Fruit fly (Drosophila melanogaster) whole organism, embryonic: Measurements from ENCODE around the gene Klp10A.

Source experiments
- B-H2 ChIP-seq: fragments of 200-800 bp; sonication (Bioruptor generic); optimal IDR thresholded peaks from 2 replicates; lab custom pipeline; 2018; ENCODE audit warnings: missing biosample characterization, mild to moderate bottlenecking, missing genetic modification characterization
- C15 ChIP-seq: fragments of 200-800 bp; sonication (Bioruptor generic); IDR thresholded peaks from 3 replicates; pipeline ENCODE4 v1.3.6; 2022; ENCODE audit warnings: missing biosample characterization, missing genetic modification characterization
- CG12299 ChIP-seq: fragments of 200-800 bp; sonication (Bioruptor generic); optimal IDR thresholded peaks from 2 replicates; lab custom pipeline; 2018; ENCODE audit warnings: missing biosample characterization, mild to moderate bottlenecking, missing genetic modification characterization
- CG17361 ChIP-seq: fragments of 200-800 bp; sonication (Bioruptor generic); IDR thresholded peaks from 3 replicates; pipeline ENCODE4 v1.3.6; 2022; ENCODE audit warnings: missing biosample characterization, missing genetic modification characterization
- CG2875 ChIP-seq: fragments of 200-800 bp; sonication (Bioruptor generic); optimal IDR thresholded peaks from 2 replicates; lab custom pipeline; 2017; ENCODE audit warnings: missing biosample characterization, mild to moderate bottlenecking, missing genetic modification characterization, missing genetic modification reagents
- CG31365 ChIP-seq: fragments of 200-800 bp; sonication (Bioruptor generic); optimal IDR thresholded peaks from 2 replicates; lab custom pipeline; 2018; ENCODE audit warnings: missing biosample characterization, mild to moderate bottlenecking, missing genetic modification characterization
- CG31388 ChIP-seq: fragments of 200-800 bp; sonication (Bioruptor generic); optimal IDR thresholded peaks from 2 replicates; lab custom pipeline; 2016; ENCODE audit warnings: missing biosample characterization, missing genetic modification characterization
- CG32767 ChIP-seq: fragments of 200-800 bp; sonication (Bioruptor generic); IDR thresholded peaks from 2 replicates; pipeline ENCODE4 v1.3.6; 2022; ENCODE audit warnings: missing biosample characterization, missing genetic modification characterization
- CG3281 ChIP-seq: fragments of 200-800 bp; sonication (Bioruptor generic); optimal IDR thresholded peaks from 3 replicates; lab custom pipeline; 2017; ENCODE audit warnings: missing biosample characterization, mild to moderate bottlenecking, missing genetic modification characterization
- CG34376 ChIP-seq: fragments of 200-800 bp; sonication (Bioruptor generic); optimal IDR thresholded peaks from 2 replicates; lab custom pipeline; 2018; ENCODE audit warnings: missing biosample characterization, mild to moderate bottlenecking, missing genetic modification characterization
- CG4820 ChIP-seq: fragments of 200-800 bp; sonication (Bioruptor generic); optimal IDR thresholded peaks from 3 replicates; lab custom pipeline; 2016; ENCODE audit warnings: missing biosample characterization, missing genetic modification characterization
- CG6175 ChIP-seq: fragments of 200-800 bp; sonication (Bioruptor generic); IDR thresholded peaks from 3 replicates; pipeline ENCODE4 v1.3.6; 2022; ENCODE audit warnings: missing biosample characterization, missing genetic modification characterization
- CG6765 ChIP-seq: fragments of 200-800 bp; sonication (Bioruptor generic); optimal IDR thresholded peaks from 3 replicates; lab custom pipeline; 2017; ENCODE audit warnings: missing biosample characterization, mild to moderate bottlenecking, missing genetic modification characterization
- CG7839 ChIP-seq: fragments of 200-800 bp; sonication (Bioruptor generic); optimal IDR thresholded peaks from 3 replicates; lab custom pipeline; 2018; ENCODE audit warnings: missing biosample characterization, mild to moderate bottlenecking, missing genetic modification characterization, moderate library complexity
- CG9437 ChIP-seq: fragments of 200-800 bp; sonication (Bioruptor generic); optimal IDR thresholded peaks from 2 replicates; lab custom pipeline; 2018; ENCODE audit warnings: missing biosample characterization, mild to moderate bottlenecking, missing genetic modification characterization
- CG9797 ChIP-seq: fragments of 200-800 bp; sonication (Bioruptor generic); optimal IDR thresholded peaks from 3 replicates; lab custom pipeline; 2018; ENCODE audit warnings: missing biosample characterization, mild to moderate bottlenecking, missing genetic modification characterization
- D19B ChIP-seq: fragments of 200-800 bp; sonication (Bioruptor generic); optimal IDR thresholded peaks from 2 replicates; lab custom pipeline; 2017; ENCODE audit warnings: missing biosample characterization, mild to moderate bottlenecking, missing genetic modification characterization
- Doc3 ChIP-seq: fragments of 200-800 bp; sonication (Bioruptor generic); IDR thresholded peaks from 3 replicates; pipeline ENCODE4 v1.3.6; 2022; ENCODE audit warnings: missing biosample characterization, missing genetic modification characterization; ENCODE audit not compliant: partially characterized antibody
- Dref ChIP-seq: fragments of 200-800 bp; sonication (Bioruptor generic); IDR thresholded peaks from 2 replicates; pipeline ENCODE4 v1.3.6; 2022; ENCODE audit warnings: missing biosample characterization, missing genetic modification characterization
- E2f2 ChIP-seq: fragments of 200-800 bp; sonication (Bioruptor generic); IDR thresholded peaks from 2 replicates; pipeline ENCODE4 v1.3.6; 2022; ENCODE audit warnings: missing biosample characterization, missing genetic modification characterization
- ERR ChIP-seq: fragments of 200-800 bp; sonication (Bioruptor generic); optimal IDR thresholded peaks from 2 replicates; lab custom pipeline; 2016; ENCODE audit warnings: missing biosample characterization, missing genetic modification characterization
- Elba2 ChIP-seq: fragments of 200-800 bp; sonication (Bioruptor generic); optimal IDR thresholded peaks from 3 replicates; lab custom pipeline; 2016; ENCODE audit warnings: missing biosample characterization, missing genetic modification characterization
- Gsc ChIP-seq: fragments of 200-800 bp; sonication (Bioruptor generic); IDR thresholded peaks from 2 replicates; pipeline ENCODE4 v1.3.6; 2022; ENCODE audit warnings: missing biosample characterization, missing genetic modification characterization
- H2.0 ChIP-seq: fragments of 200-800 bp; sonication (Bioruptor generic); IDR thresholded peaks from 2 replicates; pipeline ENCODE4 v1.3.6; 2022; ENCODE audit warnings: missing biosample characterization, missing genetic modification characterization
- MBD-R2 ChIP-seq: fragments of 200-800 bp; sonication (Bioruptor generic); IDR thresholded peaks from 2 replicates; pipeline ENCODE4 v1.3.6; 2022; ENCODE audit warnings: missing biosample characterization, missing genetic modification characterization
- NC2α ChIP-seq: fragments of 200-800 bp; sonication (Bioruptor generic); optimal IDR thresholded peaks from 2 replicates; lab custom pipeline; 2016; ENCODE audit warnings: missing biosample characterization, missing genetic modification characterization
- NK7.1 ChIP-seq: fragments of 200-800 bp; sonication (Bioruptor generic); optimal IDR thresholded peaks from 3 replicates; lab custom pipeline; 2016; ENCODE audit warnings: missing biosample characterization, missing genetic modification characterization
- Neu2 ChIP-seq: fragments of 200-800 bp; sonication (Bioruptor generic); optimal IDR thresholded peaks from 3 replicates; lab custom pipeline; 2016; ENCODE audit warnings: missing biosample characterization, missing genetic modification characterization, borderline replicate concordance
- NfI ChIP-seq: fragments of 200-800 bp; sonication (Bioruptor generic); optimal IDR thresholded peaks from 3 replicates; lab custom pipeline; 2018; ENCODE audit warnings: missing biosample characterization, mild to moderate bottlenecking, missing genetic modification characterization, moderate library complexity
- Oli ChIP-seq: fragments of 200-800 bp; sonication (Bioruptor generic); optimal IDR thresholded peaks from 2 replicates; lab custom pipeline; 2018; ENCODE audit warnings: missing biosample characterization, mild to moderate bottlenecking, missing genetic modification characterization, moderate library complexity
- Side ChIP-seq: fragments of 200-800 bp; sonication (Bioruptor generic); optimal IDR thresholded peaks from 2 replicates; lab custom pipeline; 2016; ENCODE audit warnings: missing biosample characterization, missing genetic modification characterization
- aop ChIP-seq: fragments of 200-800 bp; sonication (Bioruptor generic); IDR thresholded peaks from 2 replicates; pipeline ENCODE4 v1.3.6; 2022; ENCODE audit warnings: missing biosample characterization, missing genetic modification characterization
- cato ChIP-seq: fragments of 200-800 bp; sonication (Bioruptor generic); optimal IDR thresholded peaks from 2 replicates; lab custom pipeline; 2016; ENCODE audit warnings: missing biosample characterization, missing genetic modification characterization, borderline replicate concordance
- cg ChIP-seq: fragments of 200-800 bp; sonication (Bioruptor generic); optimal IDR thresholded peaks from 3 replicates; lab custom pipeline; 2019; ENCODE audit warnings: missing biosample characterization, mild to moderate bottlenecking, missing genetic modification characterization, moderate library complexity
- ci ChIP-seq: fragments of 200-800 bp; sonication (Bioruptor generic); IDR thresholded peaks from 3 replicates; pipeline ENCODE4 v1.3.6; 2022; ENCODE audit warnings: missing biosample characterization, missing genetic modification characterization
- corto ChIP-seq: fragments of 200-800 bp; sonication (Bioruptor generic); optimal IDR thresholded peaks from 2 replicates; lab custom pipeline; 2016; ENCODE audit warnings: missing biosample characterization, mild to moderate bottlenecking, missing genetic modification characterization, moderate library complexity
- crp ChIP-seq, 2 experiments: fragments of 200-800 bp; sonication (Bioruptor generic); optimal IDR thresholded peaks; 2 replicates in 1 of 2; 3 replicates in 1 of 2; lab custom pipeline; 2017; ENCODE audit warnings: missing biosample characterization in 2 of 2, missing genetic modification characterization in 2 of 2, mild to moderate bottlenecking in 1 of 2, moderate library complexity in 1 of 2
- dati ChIP-seq: fragments of 200-800 bp; sonication (Bioruptor generic); IDR thresholded peaks from 2 replicates; pipeline ENCODE4 v1.3.6; 2022; ENCODE audit warnings: missing biosample characterization, missing genetic modification characterization
- fd64A ChIP-seq: fragments of 200-800 bp; sonication (Bioruptor generic); optimal IDR thresholded peaks from 3 replicates; lab custom pipeline; 2018; ENCODE audit warnings: missing biosample characterization, mild to moderate bottlenecking, missing genetic modification characterization
- grau ChIP-seq: fragments of 200-800 bp; optimal IDR thresholded peaks from 3 replicates; lab custom pipeline; 2019; ENCODE audit warnings: missing biosample characterization, mild to moderate bottlenecking, missing genetic modification characterization, moderate library complexity
- gro ChIP-seq: fragments of 200-800 bp; sonication (Bioruptor generic); optimal IDR thresholded peaks from 2 replicates; lab custom pipeline; 2016; ENCODE audit warnings: missing biosample characterization, missing genetic modification characterization
- gsb ChIP-seq: fragments of 200-800 bp; sonication (Bioruptor generic); IDR thresholded peaks from 2 replicates; pipeline ENCODE4 v1.3.6; 2022; ENCODE audit warnings: missing biosample characterization, missing genetic modification characterization
- knrl ChIP-seq: fragments of 200-800 bp; sonication (Bioruptor generic); IDR thresholded peaks from 3 replicates; pipeline ENCODE4 v1.3.6; 2022; ENCODE audit warnings: missing biosample characterization, missing genetic modification characterization; ENCODE audit not compliant: partially characterized antibody
- lov ChIP-seq, 2 experiments: fragments of 200-800 bp in 1 of 2; fragments of >200 bp in 1 of 2; sonication (Bioruptor generic) in 1 of 2; IDR thresholded peaks in 1 of 2; optimal IDR thresholded peaks in 1 of 2; 2 replicates in 1 of 2; 3 replicates in 1 of 2; pipeline versions ENCODE4 v1.3.6 to Lab custom; 2017 to 2022; ENCODE audit warnings: missing biosample characterization in 1 of 2, missing genetic modification characterization in 1 of 2
- luna ChIP-seq: fragments of 200-800 bp; sonication (Bioruptor generic); optimal IDR thresholded peaks from 2 replicates; lab custom pipeline; 2016; ENCODE audit warnings: missing biosample characterization, missing genetic modification characterization
- mam ChIP-seq: fragments of 200-800 bp; sonication (Bioruptor generic); optimal IDR thresholded peaks from 3 replicates; lab custom pipeline; 2016; ENCODE audit warnings: missing biosample characterization, missing genetic modification characterization
- pzg ChIP-seq: fragments of 200-800 bp; sonication (Bioruptor generic); optimal IDR thresholded peaks from 3 replicates; lab custom pipeline; 2018; ENCODE audit warnings: missing biosample characterization, mild to moderate bottlenecking, missing genetic modification characterization, moderate library complexity
- unc-4 ChIP-seq: fragments of 200-800 bp; sonication (Bioruptor generic); IDR thresholded peaks from 2 replicates; pipeline ENCODE4 v1.3.6; 2022; ENCODE audit warnings: missing biosample characterization, missing genetic modification characterization; ENCODE audit not compliant: partially characterized antibody
- wek ChIP-seq: fragments of 200-800 bp; sonication (Bioruptor generic); optimal IDR thresholded peaks from 3 replicates; lab custom pipeline; 2018; ENCODE audit warnings: missing biosample characterization, mild to moderate bottlenecking, missing genetic modification characterization, moderate library complexity
- wor ChIP-seq: fragments of 200-800 bp; sonication (Bioruptor generic); IDR thresholded peaks from 2 replicates; pipeline ENCODE4 v1.3.6; 2022; ENCODE audit warnings: missing biosample characterization, missing genetic modification characterization

Klp10A gene

DNA sequence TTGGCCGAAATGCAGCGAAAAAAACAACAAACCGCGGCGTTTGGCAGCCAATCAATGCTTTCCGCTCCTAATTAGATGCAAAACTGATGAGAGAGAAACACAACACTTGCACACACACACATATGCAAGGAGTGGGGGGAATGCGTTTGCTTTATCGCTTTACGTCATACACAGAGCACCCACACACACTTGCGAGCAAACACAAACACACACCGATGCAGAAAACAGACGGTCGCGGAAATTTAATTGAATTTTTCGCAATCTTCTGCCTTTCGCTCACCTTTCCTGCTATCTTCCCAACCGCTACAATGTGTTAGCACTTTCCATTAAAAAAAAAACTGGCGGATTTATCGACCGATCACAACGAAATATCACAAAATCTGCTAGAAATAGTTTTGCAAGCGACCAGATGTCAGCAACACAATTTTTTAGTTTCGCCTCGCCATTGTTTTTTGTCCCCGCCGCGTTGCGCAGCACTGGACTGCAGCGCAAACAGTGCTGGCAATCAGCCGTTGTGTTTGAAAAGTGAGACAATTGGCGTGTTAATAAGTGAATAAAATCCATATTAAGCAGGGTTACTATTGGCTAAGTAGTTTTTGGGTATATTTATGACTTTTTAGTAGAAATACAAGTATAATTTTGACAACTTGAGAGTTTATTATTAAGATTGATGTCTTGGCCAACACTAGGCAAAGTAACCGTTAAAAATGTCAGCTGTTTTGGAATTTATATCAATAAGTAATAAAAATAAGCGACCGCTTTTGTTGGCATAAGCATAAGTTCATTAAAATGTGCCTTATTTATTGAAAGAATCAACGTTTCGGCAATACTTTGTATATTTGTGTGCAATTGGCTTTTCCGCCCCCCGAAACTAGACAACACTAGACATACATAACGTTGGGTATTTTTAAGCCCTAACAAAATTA lies at the start of gene Klp10A (continued):
- peak; percentile 3 for TF ChIP-seq CG9437
- TF ChIP-seq pzg: peak; percentile 24
- TF ChIP-seq crp (GFP tag; optimal IDR thresholded peaks at IDR 0.05; lab: Kevin White, UChicago): peak in 1 of 2 experiments; percentile 76
- no peak for TF ChIP-seq CG34376 (GFP tag; lab: Kevin White, UChicago)
- no peak for TF ChIP-seq grau
- TF ChIP-seq knrl (GFP tag; lab: Robert Waterston, UW): no peak
- TF ChIP-seq CG17361 (GFP tag; lab: Robert Waterston, UW): peak; percentile 46; the same call in 1 of the 3 replicates
- TF ChIP-seq CG31388 (GFP tag; lab: Kevin White, UChicago): no peak
- peak; percentile 33 for TF ChIP-seq E2f2 (GFP tag; lab: Robert Waterston, UW)
- TF ChIP-seq NK7.1 (GFP tag; lab: Kevin White, UChicago): no peak
- TF ChIP-seq D19B: no peak
- TF ChIP-seq aop (GFP tag; lab: Robert Waterston, UW): no peak
- peak; percentile 73 for TF ChIP-seq Elba2 (GFP tag; lab: Kevin White, UChicago)
- no peak for TF ChIP-seq C15 (GFP tag; lab: Robert Waterston, UW)
- no peak for TF ChIP-seq H2.0 (GFP tag; lab: Robert Waterston, UW)
- TF ChIP-seq CG31365 (tag; lab: Kevin White, UChicago): no peak
- no peak for TF ChIP-seq cato (GFP tag; lab: Kevin White, UChicago)
- TF ChIP-seq Side: peak; percentile 18
- peak; percentile 34 for TF ChIP-seq NC2α
- peak; percentile 31 for TF ChIP-seq gro (GFP tag; lab: Kevin White, UChicago)
- no peak for TF ChIP-seq wek (GFP tag; lab: Kevin White, UChicago)
- peak; percentile 42 for TF ChIP-seq mam
- TF ChIP-seq CG4820 (GFP tag; lab: Kevin White, UChicago): no peak
- TF ChIP-seq CG6175 (GFP tag; lab: Robert Waterston, UW): no peak
- TF ChIP-seq CG3281 (GFP tag; lab: Kevin White, UChicago): peak; percentile 20
- TF ChIP-seq NfI (GFP tag; lab: Kevin White, UChicago): peak; percentile 6
- no peak for TF ChIP-seq fd64A (GFP tag; lab: Kevin White, UChicago)
- peak; percentile 29; the same call in 1 of the 2 replicates for TF ChIP-seq Dref (GFP tag; lab: Robert Waterston, UW)
- no peak for TF ChIP-seq Oli (tag; lab: Kevin White, UChicago)
- no peak for TF ChIP-seq ERR
- no peak for TF ChIP-seq luna
- TF ChIP-seq lov (optimal IDR thresholded peaks at IDR 0.05; lab: Kevin White, UChicago): no peak
- TF ChIP-seq lov (GFP tag; IDR thresholded peaks at IDR 0.05; lab: Robert Waterston, UW): no peak
- TF ChIP-seq CG32767 (GFP tag; lab: Robert Waterston, UW): 0 out of 2 replicates have a peak, but pooled peaks have one; percentile 24

DNA sequence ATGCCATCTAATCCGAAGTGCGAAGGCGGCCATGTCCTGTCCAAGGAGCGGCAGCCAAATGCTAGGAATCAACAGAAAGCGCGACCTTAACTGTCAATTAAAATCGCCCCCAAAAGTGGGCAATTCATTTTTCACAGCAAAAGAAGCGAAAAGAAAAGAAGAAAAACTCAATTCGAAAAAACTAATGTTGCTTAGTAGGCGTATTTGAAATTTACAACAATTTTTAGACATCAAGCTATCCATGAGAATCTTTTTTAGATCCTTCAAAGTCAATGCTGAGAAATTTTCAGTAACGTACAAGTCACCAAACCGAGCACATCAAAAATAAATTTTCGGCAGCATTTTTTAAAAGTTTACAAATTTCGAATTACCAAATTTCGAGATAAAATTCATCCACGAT lies 45.7 kb upstream of the Klp10A start, which contains the start of gene CG15200:
TSS of gene CG15200 (plus strand) at position 301 of the 400 bp plus-strand sequence.
- TF ChIP-seq CG9797 (no peak), gsb (GFP tag; lab: Robert Waterston, UW) (no peak), Doc3 (GFP tag; lab: Robert Waterston, UW) (no peak), Gsc (GFP tag; lab: Robert Waterston, UW) (no peak), cg (GFP tag; lab: Kevin White, UChicago) (no peak), Neu2 (GFP tag; lab: Kevin White, UChicago) (no peak), corto (GFP tag; lab: Kevin White, UChicago) (no peak), wor (GFP tag; lab: Robert Waterston, UW) (no peak), CG2875 (GFP tag; lab: Kevin White, UChicago) (no peak), CG6765 (GFP tag; lab: Kevin White, UChicago) (no peak), unc-4 (GFP tag; lab: Robert Waterston, UW) (no peak), CG7839 (tag; lab: Kevin White, UChicago) (no peak), CG12299 (no peak), MBD-R2 (GFP tag; lab: Robert Waterston, UW) (no peak), B-H2 (GFP tag; lab: Kevin White, UChicago) (no peak), dati (no peak), ci (GFP tag; lab: Robert Waterston, UW) (no peak)
